Worm (Caenorhabditis elegans) whole organism, late embryonic: Measurements from ENCODE around the gene unc-43.

Experiments used
- C08G9.2 ChIP-seq: sonication (generic microtip); optimal IDR thresholded peaks from 2 replicates; lab custom pipeline; 2016; ENCODE audit warnings: mild to moderate bottlenecking, missing genetic modification characterization, moderate library complexity, missing compliant biosample characterization
- F13H6.1 ChIP-seq: sonication (generic microtip); optimal IDR thresholded peaks from 2 replicates; lab custom pipeline; 2016; ENCODE audit warnings: missing genetic modification characterization, missing compliant biosample characterization
- K02D7.2 ChIP-seq: sonication (generic microtip); optimal IDR thresholded peaks from 2 replicates; lab custom pipeline; 2017; ENCODE audit warnings: mild to moderate bottlenecking, missing genetic modification characterization, missing compliant biosample characterization
- T23F11.4 ChIP-seq: fragments of 200-800 bp; sonication (Bioruptor generic); optimal IDR thresholded peaks from 2 replicates; lab custom pipeline; 2018; ENCODE audit warnings: mild to moderate bottlenecking, missing genetic modification characterization, missing compliant biosample characterization
- ceh-18 ChIP-seq: sonication (generic microtip); optimal IDR thresholded peaks from 2 replicates; lab custom pipeline; 2016; ENCODE audit warnings: missing genetic modification characterization, missing compliant biosample characterization
- ceh-2 ChIP-seq: sonication (generic microtip); optimal IDR thresholded peaks from 2 replicates; lab custom pipeline; 2016; ENCODE audit warnings: missing genotype, missing genetic modification characterization, missing compliant biosample characterization
- ceh-30 ChIP-seq: fragments of 150-350 bp; optimal IDR thresholded peaks from 2 replicates; lab custom pipeline; 2014; ENCODE audit warnings: missing biosample characterization, missing genetic modification characterization
- ceh-31 ChIP-seq: sonication (generic microtip); optimal IDR thresholded peaks from 2 replicates; lab custom pipeline; 2016; ENCODE audit warnings: missing genetic modification characterization, missing compliant biosample characterization
- ceh-34 ChIP-seq: sonication (generic microtip); optimal IDR thresholded peaks from 2 replicates; lab custom pipeline; 2016; ENCODE audit warnings: mild to moderate bottlenecking, missing genetic modification characterization, missing compliant biosample characterization
- ceh-48 ChIP-seq: sonication (generic microtip); optimal IDR thresholded peaks from 2 replicates; lab custom pipeline; 2016; ENCODE audit warnings: missing genetic modification characterization, inconsistent platforms, missing compliant biosample characterization
- ceh-6 ChIP-seq: fragments of 200-800 bp; sonication (Bioruptor generic); optimal IDR thresholded peaks from 2 replicates; lab custom pipeline; 2018; ENCODE audit warnings: mild to moderate bottlenecking, missing genetic modification characterization, missing compliant biosample characterization
- ceh-9 ChIP-seq: sonication (generic microtip); optimal IDR thresholded peaks from 2 replicates; lab custom pipeline; 2016; ENCODE audit warnings: mild to moderate bottlenecking, missing genetic modification characterization, inconsistent platforms, missing compliant biosample characterization
- che-1 ChIP-seq: sonication (generic microtip); optimal IDR thresholded peaks from 2 replicates; lab custom pipeline; 2016; ENCODE audit warnings: mild to moderate bottlenecking, missing genetic modification characterization, missing compliant biosample characterization
- elt-2 ChIP-seq: sonication (generic microtip); optimal IDR thresholded peaks from 2 replicates; lab custom pipeline; 2016; ENCODE audit warnings: missing genetic modification reagents, missing genetic modification characterization, missing compliant biosample characterization
- eyg-1 ChIP-seq: sonication (generic microtip); optimal IDR thresholded peaks from 2 replicates; lab custom pipeline; 2016; ENCODE audit warnings: missing genotype, missing genetic modification characterization, missing compliant biosample characterization
- fax-1 ChIP-seq: sonication (generic microtip); optimal IDR thresholded peaks from 2 replicates; lab custom pipeline; 2016; ENCODE audit warnings: missing genotype, missing genetic modification characterization, missing compliant biosample characterization
- fkh-10 ChIP-seq: fragments of 150-350 bp; optimal IDR thresholded peaks from 2 replicates; lab custom pipeline; 2014; ENCODE audit warnings: missing biosample characterization, missing genetic modification reagents, missing genetic modification characterization
- gmeb-2 ChIP-seq: sonication (generic microtip); optimal IDR thresholded peaks from 2 replicates; lab custom pipeline; 2016; ENCODE audit warnings: missing genetic modification characterization, inconsistent platforms, missing compliant biosample characterization
- hlh-13 ChIP-seq: fragments of 200-800 bp; sonication (Bioruptor generic); optimal IDR thresholded peaks from 2 replicates; lab custom pipeline; 2018; ENCODE audit warnings: mild to moderate bottlenecking, missing genetic modification characterization, missing compliant biosample characterization
- hlh-15 ChIP-seq: sonication (generic microtip); optimal IDR thresholded peaks from 2 replicates; lab custom pipeline; 2016; ENCODE audit warnings: missing genetic modification characterization, missing compliant biosample characterization
- hlh-6 ChIP-seq: sonication (generic microtip); optimal IDR thresholded peaks from 2 replicates; lab custom pipeline; 2016; ENCODE audit warnings: missing genotype, missing genetic modification characterization, missing compliant biosample characterization
- hlh-8 ChIP-seq: sonication (generic microtip); optimal IDR thresholded peaks from 2 replicates; lab custom pipeline; 2016; ENCODE audit warnings: missing genotype, missing genetic modification characterization, missing compliant biosample characterization
- lin-11 ChIP-seq: fragments of 200-800 bp; sonication (Bioruptor generic); optimal IDR thresholded peaks from 2 replicates; lab custom pipeline; 2018; ENCODE audit warnings: mild to moderate bottlenecking, missing genetic modification characterization, missing compliant biosample characterization
- madf-2 ChIP-seq: sonication (generic microtip); optimal IDR thresholded peaks from 2 replicates; lab custom pipeline; 2017; ENCODE audit warnings: missing genetic modification characterization, missing compliant biosample characterization
- mec-3 ChIP-seq: sonication (generic microtip); optimal IDR thresholded peaks from 2 replicates; lab custom pipeline; 2016; ENCODE audit warnings: borderline replicate concordance, missing genetic modification characterization, missing compliant biosample characterization
- nfya-1 ChIP-seq: sonication (generic microtip); optimal IDR thresholded peaks from 2 replicates; lab custom pipeline; 2017; ENCODE audit warnings: missing genetic modification characterization, mild to moderate bottlenecking, missing compliant biosample characterization, antibody characterized with exemption, moderate library complexity
- nhr-11 ChIP-seq: fragments of 150-350 bp; optimal IDR thresholded peaks from 2 replicates; lab custom pipeline; 2014; ENCODE audit warnings: missing biosample characterization, missing genetic modification characterization
- nhr-232 ChIP-seq: sonication (generic microtip); optimal IDR thresholded peaks from 2 replicates; lab custom pipeline; 2016; ENCODE audit warnings: missing genetic modification characterization, missing compliant biosample characterization
- pat-9 ChIP-seq: fragments of 200-800 bp; sonication (Bioruptor generic); optimal IDR thresholded peaks from 2 replicates; lab custom pipeline; 2018; ENCODE audit warnings: mild to moderate bottlenecking, missing genetic modification characterization, moderate library complexity, missing compliant biosample characterization
- pax-1 ChIP-seq: fragments of 150-350 bp; optimal IDR thresholded peaks from 2 replicates; lab custom pipeline; 2014; ENCODE audit warnings: missing biosample characterization, missing genetic modification characterization
- pha-2 ChIP-seq: sonication (generic microtip); optimal IDR thresholded peaks from 2 replicates; lab custom pipeline; 2017; ENCODE audit warnings: mild to moderate bottlenecking, missing genetic modification characterization, missing compliant biosample characterization
- pqm-1 ChIP-seq: sonication (generic microtip); optimal IDR thresholded peaks from 2 replicates; lab custom pipeline; 2016; ENCODE audit warnings: missing genetic modification characterization, missing compliant biosample characterization
- rnt-1 ChIP-seq: sonication (generic microtip); optimal IDR thresholded peaks from 2 replicates; lab custom pipeline; 2016; ENCODE audit warnings: missing genetic modification characterization, missing compliant biosample characterization
- sox-4 ChIP-seq: sonication (generic microtip); optimal IDR thresholded peaks from 2 replicates; lab custom pipeline; 2017; ENCODE audit warnings: mild to moderate bottlenecking, missing genetic modification characterization, inconsistent platforms, missing compliant biosample characterization
- syd-9 ChIP-seq: sonication (generic microtip); optimal IDR thresholded peaks from 2 replicates; lab custom pipeline; 2016; ENCODE audit warnings: mild to moderate bottlenecking, missing genetic modification characterization, moderate library complexity, missing compliant biosample characterization
- unc-42 ChIP-seq: sonication (generic microtip); optimal IDR thresholded peaks from 2 replicates; lab custom pipeline; 2016; ENCODE audit warnings: missing genotype, missing genetic modification characterization, missing compliant biosample characterization
- unc-86 ChIP-seq: sonication (generic microtip); optimal IDR thresholded peaks from 2 replicates; lab custom pipeline; 2016; ENCODE audit warnings: missing genetic modification characterization, missing compliant biosample characterization

The unc-43 gene

ce11 chrIV:10294030-10294429 is 56.0 kb downstream of the unc-43 start, which contains the start of gene R09E10.6:
TSS of gene R09E10.6 (minus strand) at chrIV:10294130.
- TF ChIP-seq ceh-9 (tag; lab: Kevin White, UChicago) (no peak), pax-1 (tag; lab: Kevin White, UChicago) (no peak), nfya-1 (no peak), unc-86 (tag; lab: Kevin White, UChicago) (no peak), ceh-2 (tag; lab: Kevin White, UChicago) (no peak), hlh-8 (tag; lab: Kevin White, UChicago) (no peak), ceh-30 (tag; lab: Kevin White, UChicago) (no peak), hlh-13 (GFP tag; lab: Kevin White, UChicago) (no peak), hlh-6 (tag; lab: Kevin White, UChicago) (no peak), ceh-6 (no peak), T23F11.4 (no peak), lin-11 (tag; lab: Kevin White, UChicago) (no peak), nhr-232 (tag; lab: Kevin White, UChicago) (no peak), ceh-18 (tag; lab: Kevin White, UChicago) (no peak), hlh-15 (tag; lab: Kevin White, UChicago) (no peak), ceh-48 (tag; lab: Kevin White, UChicago) (no peak)

ce11 chrIV:10288575-10288974 is 61.4 kb downstream of the unc-43 start:
- TF ChIP-seq madf-2 (tag; lab: Kevin White, UChicago) (no peak), nhr-11 (tag; lab: Kevin White, UChicago) (no peak), ceh-48 (tag; lab: Kevin White, UChicago) (no peak), ceh-30 (tag; lab: Kevin White, UChicago) (no peak), hlh-13 (GFP tag; lab: Kevin White, UChicago) (no peak), ceh-6 (no peak), fax-1 (tag; lab: Kevin White, UChicago) (no peak)

- TF ChIP-seq che-1 (tag; lab: Kevin White, UChicago) = no peak
- no peak for TF ChIP-seq pqm-1
- TF ChIP-seq ceh-31 (tag; lab: Kevin White, UChicago) = no peak
- no peak for TF ChIP-seq gmeb-2
- no peak for TF ChIP-seq F13H6.1 (tag; lab: Kevin White, UChicago)
- TF ChIP-seq eyg-1 (tag; lab: Kevin White, UChicago) = no peak
- no peak for TF ChIP-seq ceh-6
- TF ChIP-seq pha-2 (tag; lab: Kevin White, UChicago) = no peak
- TF ChIP-seq pat-9 (tag; lab: Kevin White, UChicago) = no peak
- no peak for TF ChIP-seq sox-4 (tag; lab: Kevin White, UChicago)
- no peak for TF ChIP-seq K02D7.2 (tag; lab: Kevin White, UChicago)
- no peak for TF ChIP-seq hlh-15 (tag; lab: Kevin White, UChicago)
- TF ChIP-seq rnt-1 (tag; lab: Kevin White, UChicago) = no peak
- no peak for TF ChIP-seq hlh-6 (tag; lab: Kevin White, UChicago)
- TF ChIP-seq fkh-10 (GFP tag; lab: Kevin White, UChicago) = no peak
- no peak for TF ChIP-seq ceh-9 (tag; lab: Kevin White, UChicago)
- TF ChIP-seq ceh-18 (tag; lab: Kevin White, UChicago) = no peak
- no peak for TF ChIP-seq C08G9.2 (tag; lab: Kevin White, UChicago)
- TF ChIP-seq, all 69 proteins: peak for 0
These were observed 63.4 kb downstream of the unc-43 start, which contains the start of gene ebax-1 for ce11 chrIV:10286655-10287054. TSS of gene ebax-1 (plus strand) at chrIV:10286955.

ce11 chrIV:10285328-10285727 is 64.7 kb downstream of the unc-43 start:
- TF ChIP-seq mec-3 (tag; lab: Kevin White, UChicago) (no peak), ceh-34 (no peak), fax-1 (tag; lab: Kevin White, UChicago) (no peak), nfya-1 (no peak), pax-1 (tag; lab: Kevin White, UChicago) (no peak), sox-4 (tag; lab: Kevin White, UChicago) (no peak), C08G9.2 (tag; lab: Kevin White, UChicago) (no peak), ceh-18 (tag; lab: Kevin White, UChicago) (no peak), lin-11 (tag; lab: Kevin White, UChicago) (no peak), unc-42 (tag; lab: Kevin White, UChicago) (no peak), pqm-1 (no peak), syd-9 (no peak), elt-2 (tag; lab: Kevin White, UChicago) (no peak)
